Comparison of ENCODE assay signal across 2 fruit fly cellular contexts in genomic region chr3R:12548229-12548628, dm6.
TF ChIP-seq lines count a peak whose summit lies in the region.

Gene Octbeta3R (minus strand): TSS chr3R:12548229.

- TF ChIP-seq CTCF in whole organism, embryonic (GFP tag; optimal IDR thresholded peaks at IDR 0.05; lab: Kevin White, UChicago) = no peak

TF ChIP-seq in whole organism, embryonic, 481 proteins besides CTCF, POLR2A, EP300 and RAD21:
- peak; percentile 67; the same call in 1 of the 2 replicates for TF ChIP-seq E2f2 (GFP tag; IDR thresholded peaks at IDR 0.05; lab: Robert Waterston, UW)
- no peak for TF ChIP-seq cwo (GFP tag; optimal IDR thresholded peaks at IDR 0.05; lab: Kevin White, UChicago)
- peak in 1 of 2 experiments; percentile 2 for TF ChIP-seq Trl (optimal IDR thresholded peaks at IDR 0.05; lab: Kevin White, UChicago)
- no peak for TF ChIP-seq Trl (GFP tag; optimal IDR thresholded peaks at IDR 0.05; lab: Kevin White, UChicago)
- peak; percentile 56 for TF ChIP-seq Dp (GFP tag; optimal IDR thresholded peaks at IDR 0.05; lab: Kevin White, UChicago)
- TF ChIP-seq CG2116 (GFP tag; optimal IDR thresholded peaks at IDR 0.05; lab: Kevin White, UChicago) = peak; percentile 98
- TF ChIP-seq crp (GFP tag; optimal IDR thresholded peaks at IDR 0.05; lab: Kevin White, UChicago) = peak in 1 of 2 experiments; percentile 72
- TF ChIP-seq Stat92E (GFP tag; optimal IDR thresholded peaks at IDR 0.05; lab: Kevin White, UChicago) = no peak
- no peak for TF ChIP-seq D19B (GFP tag; optimal IDR thresholded peaks at IDR 0.05; lab: Kevin White, UChicago)
- TF ChIP-seq pzg (GFP tag; optimal IDR thresholded peaks at IDR 0.05; lab: Kevin White, UChicago) = peak; percentile 19
- peak; percentile 98 for TF ChIP-seq ewg (GFP tag; optimal IDR thresholded peaks at IDR 0.05; lab: Kevin White, UChicago)
- TF ChIP-seq CG4424 (GFP tag; optimal IDR thresholded peaks at IDR 0.05; lab: Kevin White, UChicago) = peak; percentile 86

TF ChIP-seq in whole organism, prepupa, 60 proteins besides CTCF, POLR2A, EP300 and RAD21:
- TF ChIP-seq svp (GFP tag; lab: Kevin White, UChicago) (peak; percentile 56), CG8632 (GFP tag; optimal IDR thresholded peaks at IDR 0.05; lab: Kevin White, UChicago) (no peak)
